Worm (Caenorhabditis elegans): ENCODE data around the gene H40L08.2.

Gene H40L08.2

ce11 chrX:15057900-15058299, 19.6 kb downstream of the H40L08.2 start:
- no peak for TF ChIP-seq mxl-1 (tag; optimal IDR thresholded peaks at IDR 0.05)
- no peak for TF ChIP-seq ztf-6 (GFP tag; IDR thresholded peaks at IDR 0.05)
- TF ChIP-seq hsf-1 (GFP tag; IDR thresholded peaks at IDR 0.05): no peak
- TF ChIP-seq ztf-22 (GFP tag; optimal IDR thresholded peaks at IDR 0.05): no peak
- no peak for TF ChIP-seq repo-1 (tag; optimal IDR thresholded peaks at IDR 0.05)
- TF ChIP-seq mcd-1 (GFP tag; IDR thresholded peaks at IDR 0.05): no peak
- TF ChIP-seq egrh-3 (GFP tag; IDR thresholded peaks at IDR 0.05): no peak
- no peak for TF ChIP-seq rpc-1 (optimal IDR thresholded peaks at IDR 0.05)
- no peak for TF ChIP-seq rpc-1 (tag; optimal IDR thresholded peaks at IDR 0.05)
- no peak for TF ChIP-seq ceh-27 (GFP tag; optimal IDR thresholded peaks at IDR 0.05)
- no peak for TF ChIP-seq lsy-27 (tag; optimal IDR thresholded peaks at IDR 0.05; ENCODE audit: borderline replicate concordance, insufficient read depth)
- no peak for TF ChIP-seq zfh-2 (GFP tag; conservative IDR thresholded peaks at IDR 0.05)
- TF ChIP-seq unc-62 (GFP tag; optimal IDR thresholded peaks at IDR 0.05): no peak

ce11 chrX:15056737-15057136, 20.8 kb downstream of the H40L08.2 start, which contains the start of gene H03G16.5:
Gene H03G16.5, minus strand, starts transcription at chrX:15056837.
- no peak for TF ChIP-seq B0336.3 (GFP tag; IDR thresholded peaks at IDR 0.05)
- TF ChIP-seq attf-5 (GFP tag; optimal IDR thresholded peaks at IDR 0.05): no peak
- no peak for TF ChIP-seq efl-1 (GFP tag; optimal IDR thresholded peaks at IDR 0.05)
- TF ChIP-seq fkh-3 (tag; optimal IDR thresholded peaks at IDR 0.05): no peak
- no peak for TF ChIP-seq ceh-27 (GFP tag; optimal IDR thresholded peaks at IDR 0.05)
- no peak for TF ChIP-seq lsy-27 (tag; optimal IDR thresholded peaks at IDR 0.05; ENCODE audit: borderline replicate concordance, insufficient read depth)
- TF ChIP-seq sdz-38 (tag; optimal IDR thresholded peaks at IDR 0.05): no peak
- no peak for TF ChIP-seq xnd-1 (tag; optimal IDR thresholded peaks at IDR 0.05)
- no peak for TF ChIP-seq ZK185.1 (tag; optimal IDR thresholded peaks at IDR 0.05; ENCODE audit: poor library complexity, severe bottlenecking)
- no peak for TF ChIP-seq lag-1 (GFP tag; IDR thresholded peaks at IDR 0.05)
- no peak for TF ChIP-seq rpc-1 (optimal IDR thresholded peaks at IDR 0.05)
- no peak for TF ChIP-seq rpc-1 (tag; optimal IDR thresholded peaks at IDR 0.05)
- TF ChIP-seq nhr-179 (tag; optimal IDR thresholded peaks at IDR 0.05): no peak
- no peak for TF ChIP-seq bed-2 (GFP tag; IDR thresholded peaks at IDR 0.05)
- no peak for TF ChIP-seq tbx-9 (tag; optimal IDR thresholded peaks at IDR 0.05; ENCODE audit: borderline replicate concordance)
- no peak for TF ChIP-seq snpc-1.3 (tag; optimal IDR thresholded peaks at IDR 0.05; ENCODE audit: insufficient read depth)
- TF ChIP-seq F57A8.1 (GFP tag; optimal IDR thresholded peaks at IDR 0.05): no peak
- no peak for TF ChIP-seq bed-1 (GFP tag; IDR thresholded peaks at IDR 0.05)
- no peak for TF ChIP-seq sptf-2 (GFP tag; optimal IDR thresholded peaks at IDR 0.05)

DNA sequence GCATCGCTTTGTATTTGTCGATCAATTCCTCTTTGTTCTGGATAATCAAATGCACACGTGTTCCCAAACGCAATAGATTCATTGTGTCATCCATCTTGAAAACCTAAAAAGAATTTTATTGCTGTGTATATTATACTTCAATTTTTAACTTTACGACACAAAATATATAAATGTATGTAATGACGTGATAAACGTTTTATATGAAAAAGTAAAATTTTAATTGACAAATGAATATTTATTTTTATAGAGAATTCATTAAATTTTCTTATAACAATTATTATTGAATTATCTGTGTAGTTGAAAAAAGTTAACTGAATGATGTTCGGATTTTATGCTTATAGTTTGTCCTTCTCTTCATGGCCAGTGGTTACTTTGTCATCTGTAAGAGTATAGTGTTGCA, 21.6 kb downstream of the H40L08.2 start, which contains the start of gene H03G16.7:
TSS of gene H03G16.7 (minus strand) at position 101 of the 400 bp plus-strand sequence.
- TF ChIP-seq ceh-91 (GFP tag; IDR thresholded peaks at IDR 0.05): no peak
- TF ChIP-seq ets-4 (GFP tag; optimal IDR thresholded peaks at IDR 0.05): no peak
- TF ChIP-seq ama-1 (optimal IDR thresholded peaks at IDR 0.05): no peak
- TF ChIP-seq ama-1 (GFP tag; optimal IDR thresholded peaks at IDR 0.05): no peak
- TF ChIP-seq lsy-27 (tag; optimal IDR thresholded peaks at IDR 0.05; ENCODE audit: borderline replicate concordance, insufficient read depth): no peak

ce11 chrX:15053223-15053933, 24.2 kb downstream of the H40L08.2 start, which contains the start of gene H03G16.1:
Gene H03G16.1, plus strand, starts transcription at chrX:15053883.
- TF ChIP-seq lsl-1 (GFP tag; optimal IDR thresholded peaks at IDR 0.05) (no peak), nfya-1 (tag; optimal IDR thresholded peaks at IDR 0.05; ENCODE audit: borderline replicate concordance, insufficient read depth) (no peak), bed-2 (GFP tag; IDR thresholded peaks at IDR 0.05) (no peak), sdz-38 (tag; optimal IDR thresholded peaks at IDR 0.05) (no peak), zim-3 (tag; optimal IDR thresholded peaks at IDR 0.05) (no peak), C17E4.6 (GFP tag; IDR thresholded peaks at IDR 0.05) (no peak)
